Fruit fly (Drosophila melanogaster) whole organism, embryonic: ENCODE results near the gene mio.
A peak's percentile ranks its signal among the peaks of the same experiment; 100 is the strongest.

Experiments used
- B-H2 ChIP-seq: fragments of 200-800 bp; sonication (Bioruptor generic); optimal IDR thresholded peaks from 2 replicates; lab custom pipeline; 2018; ENCODE audit warnings: missing biosample characterization, mild to moderate bottlenecking, missing genetic modification characterization
- BEAF-32 ChIP-seq: fragments of 200-800 bp; sonication (Bioruptor generic); optimal IDR thresholded peaks from 3 replicates; lab custom pipeline; 2017; ENCODE audit warnings: missing biosample characterization, missing genetic modification characterization, mild to moderate bottlenecking, moderate library complexity, missing genetic modification reagents
- C15 ChIP-seq: fragments of 200-800 bp; sonication (Bioruptor generic); IDR thresholded peaks from 3 replicates; pipeline ENCODE4 v1.3.6; 2022; ENCODE audit warnings: missing biosample characterization, missing genetic modification characterization
- CG1024 ChIP-seq: fragments of 200-800 bp; sonication (Bioruptor generic); IDR thresholded peaks from 2 replicates; pipeline ENCODE4 v1.3.6; 2022; ENCODE audit warnings: missing biosample characterization, missing genetic modification characterization
- CG10366 ChIP-seq: fragments of 200-800 bp; sonication (Bioruptor generic); IDR thresholded peaks from 2 replicates; pipeline ENCODE4 v1.3.6; 2022; ENCODE audit warnings: missing biosample characterization, missing genetic modification characterization
- CG13287 ChIP-seq: fragments of 200-800 bp; sonication (Bioruptor generic); IDR thresholded peaks from 2 replicates; pipeline ENCODE4 v1.3.6; 2022; ENCODE audit warnings: missing biosample characterization, missing genetic modification characterization; ENCODE audit not compliant: partially characterized antibody
- CG14014 ChIP-seq: fragments of 200-800 bp; sonication (Bioruptor generic); IDR thresholded peaks from 2 replicates; pipeline ENCODE4 v1.3.6; 2022; ENCODE audit warnings: missing biosample characterization, missing genetic modification characterization
- CG17359 ChIP-seq: fragments of 200-800 bp; sonication (Bioruptor generic); optimal IDR thresholded peaks from 3 replicates; lab custom pipeline; 2018; ENCODE audit warnings: missing biosample characterization, mild to moderate bottlenecking, missing genetic modification characterization, moderate library complexity
- CG17361 ChIP-seq: fragments of 200-800 bp; sonication (Bioruptor generic); IDR thresholded peaks from 3 replicates; pipeline ENCODE4 v1.3.6; 2022; ENCODE audit warnings: missing biosample characterization, missing genetic modification characterization
- CG2875 ChIP-seq: fragments of 200-800 bp; sonication (Bioruptor generic); optimal IDR thresholded peaks from 2 replicates; lab custom pipeline; 2017; ENCODE audit warnings: missing biosample characterization, mild to moderate bottlenecking, missing genetic modification characterization, missing genetic modification reagents
- CG3065 ChIP-seq: fragments of 200-800 bp; sonication (Bioruptor generic); optimal IDR thresholded peaks from 2 replicates; lab custom pipeline; 2016; ENCODE audit warnings: missing biosample characterization, missing genetic modification characterization
- CG31388 ChIP-seq: fragments of 200-800 bp; sonication (Bioruptor generic); optimal IDR thresholded peaks from 2 replicates; lab custom pipeline; 2016; ENCODE audit warnings: missing biosample characterization, missing genetic modification characterization
- CG33213 ChIP-seq: fragments of 200-800 bp; sonication (Bioruptor generic); optimal IDR thresholded peaks from 3 replicates; lab custom pipeline; 2016; ENCODE audit warnings: missing biosample characterization, missing genetic modification characterization
- CG3838 ChIP-seq: fragments of 200-800 bp; sonication (Bioruptor generic); optimal IDR thresholded peaks from 3 replicates; lab custom pipeline; 2016; ENCODE audit warnings: missing biosample characterization, missing genetic modification characterization
- CG7357 ChIP-seq: fragments of 200-800 bp; sonication (Bioruptor generic); IDR thresholded peaks from 3 replicates; pipeline ENCODE4 v1.3.6; 2022; ENCODE audit warnings: missing biosample characterization, missing genetic modification characterization
- CG7963 ChIP-seq: fragments of 200-800 bp; sonication (Bioruptor generic); IDR thresholded peaks from 3 replicates; pipeline ENCODE4 v1.3.6; 2022; ENCODE audit warnings: missing biosample characterization, missing genetic modification characterization; ENCODE audit not compliant: partially characterized antibody
- Ets97D ChIP-seq: fragments of 200-800 bp; sonication (Bioruptor generic); optimal IDR thresholded peaks from 3 replicates; lab custom pipeline; 2016; ENCODE audit warnings: missing biosample characterization, missing genetic modification characterization
- Lhr ChIP-seq: fragments of 200-800 bp; sonication (Bioruptor generic); optimal IDR thresholded peaks from 3 replicates; lab custom pipeline; 2017; ENCODE audit warnings: mild to moderate bottlenecking, missing biosample characterization, missing genetic modification reagents, missing genetic modification characterization
- Meics ChIP-seq: fragments of 200-800 bp; sonication (Bioruptor generic); optimal IDR thresholded peaks from 2 replicates; lab custom pipeline; 2017; ENCODE audit warnings: missing biosample characterization, mild to moderate bottlenecking, missing genetic modification characterization
- Neu2 ChIP-seq: fragments of 200-800 bp; sonication (Bioruptor generic); optimal IDR thresholded peaks from 3 replicates; lab custom pipeline; 2016; ENCODE audit warnings: missing biosample characterization, missing genetic modification characterization, borderline replicate concordance
- Nf-YC ChIP-seq: fragments of 200-800 bp; optimal IDR thresholded peaks from 3 replicates; lab custom pipeline; 2019; ENCODE audit warnings: missing biosample characterization, mild to moderate bottlenecking, missing genetic modification characterization, moderate library complexity
- Oaz ChIP-seq: fragments of 200-800 bp; sonication (Bioruptor generic); IDR thresholded peaks from 2 replicates; pipeline ENCODE4 v1.3.6; 2022; ENCODE audit warnings: missing biosample characterization, missing genetic modification characterization
- Poxn ChIP-seq: fragments of 200-800 bp; sonication (Bioruptor generic); IDR thresholded peaks from 2 replicates; pipeline ENCODE4 v1.3.6; 2022; ENCODE audit warnings: missing biosample characterization, missing genetic modification characterization
- Ptx1 ChIP-seq: fragments of 200-800 bp; sonication (Bioruptor generic); IDR thresholded peaks from 2 replicates; pipeline ENCODE4 v1.3.6; 2022; ENCODE audit warnings: missing biosample characterization, missing genetic modification characterization
- Sin3A ChIP-seq: fragments of >200 bp; optimal IDR thresholded peaks from 2 replicates; lab custom pipeline; 2018
- Usf ChIP-seq: fragments of 200-800 bp; sonication (Bioruptor generic); optimal IDR thresholded peaks from 2 replicates; lab custom pipeline; 2017; ENCODE audit warnings: missing genotype, missing biosample characterization, missing genetic modification characterization
- Xbp1 ChIP-seq: fragments of 200-800 bp; sonication (Bioruptor generic); optimal IDR thresholded peaks from 3 replicates; lab custom pipeline; 2016; ENCODE audit warnings: missing biosample characterization, mild to moderate bottlenecking, missing genetic modification characterization
- az2 ChIP-seq: fragments of 200-800 bp; sonication (Bioruptor generic); optimal IDR thresholded peaks from 3 replicates; lab custom pipeline; 2016; ENCODE audit warnings: missing biosample characterization, missing genetic modification characterization
- bbx ChIP-seq: fragments of 200-800 bp; sonication (Bioruptor generic); IDR thresholded peaks from 2 replicates; pipeline ENCODE4 v1.3.6; 2022; ENCODE audit warnings: missing biosample characterization, missing genetic modification characterization; ENCODE audit not compliant: partially characterized antibody
- cas ChIP-seq: fragments of 200-800 bp; sonication (Bioruptor generic); IDR thresholded peaks from 2 replicates; pipeline ENCODE4 v1.3.6; 2022; ENCODE audit warnings: missing biosample characterization, missing genetic modification characterization
- danr ChIP-seq: fragments of 200-800 bp; sonication (Bioruptor generic); IDR thresholded peaks from 2 replicates; pipeline ENCODE4 v1.3.6; 2022; ENCODE audit warnings: missing biosample characterization, missing genetic modification characterization
- disco-r ChIP-seq: fragments of 200-800 bp; sonication (Bioruptor generic); optimal IDR thresholded peaks from 2 replicates; lab custom pipeline; 2016; ENCODE audit warnings: missing biosample characterization, missing genetic modification characterization
- emc ChIP-seq: fragments of 200-800 bp; sonication (Bioruptor generic); optimal IDR thresholded peaks from 2 replicates; lab custom pipeline; 2016; ENCODE audit warnings: missing biosample characterization, missing genetic modification characterization
- eve ChIP-seq, 2 experiments: fragments of >200 bp; optimal IDR thresholded peaks; 2 replicates each; lab custom pipeline; 2017; ENCODE audit warnings: missing biosample characterization in 2 of 2, missing genetic modification characterization in 2 of 2
- fd64A ChIP-seq: fragments of 200-800 bp; sonication (Bioruptor generic); optimal IDR thresholded peaks from 3 replicates; lab custom pipeline; 2018; ENCODE audit warnings: missing biosample characterization, mild to moderate bottlenecking, missing genetic modification characterization
- fru ChIP-seq: fragments of >200 bp; optimal IDR thresholded peaks from 2 replicates; lab custom pipeline; 2017
- ftz-f1 ChIP-seq: fragments of 200-800 bp; sonication (Bioruptor generic); optimal IDR thresholded peaks from 2 replicates; lab custom pipeline; 2016; ENCODE audit warnings: missing biosample characterization, missing genetic modification characterization
- gcm ChIP-seq: fragments of 200-800 bp; sonication (Bioruptor generic); optimal IDR thresholded peaks from 2 replicates; lab custom pipeline; 2019; ENCODE audit warnings: missing biosample characterization, mild to moderate bottlenecking, missing genetic modification characterization, moderate library complexity
- ham ChIP-seq: fragments of 200-800 bp; sonication (Bioruptor generic); IDR thresholded peaks from 2 replicates; pipeline ENCODE4 v1.3.6; 2022; ENCODE audit warnings: missing biosample characterization, missing genetic modification characterization
- her ChIP-seq: fragments of 200-800 bp; sonication (Bioruptor generic); optimal IDR thresholded peaks from 2 replicates; lab custom pipeline; 2016; ENCODE audit warnings: missing biosample characterization, missing genetic modification characterization
- lbe ChIP-seq: fragments of 200-800 bp; sonication (Bioruptor generic); optimal IDR thresholded peaks from 2 replicates; lab custom pipeline; 2016; ENCODE audit warnings: missing biosample characterization, mild to moderate bottlenecking, missing genetic modification characterization
- nmo ChIP-seq: fragments of 200-800 bp; sonication (Bioruptor generic); optimal IDR thresholded peaks from 2 replicates; lab custom pipeline; 2018; ENCODE audit warnings: missing biosample characterization, mild to moderate bottlenecking, missing genetic modification characterization, moderate library complexity
- sc ChIP-seq, 3 experiments: fragments of >200 bp in 2 of 3; fragments of 200-800 bp in 1 of 3; sonication (Bioruptor generic) in 1 of 3; optimal IDR thresholded peaks; 2 replicates in 2 of 3; 3 replicates in 1 of 3; lab custom pipeline; 2017; ENCODE audit warnings: mild to moderate bottlenecking in 1 of 3, missing biosample characterization in 1 of 3, missing genetic modification characterization in 1 of 3, missing genetic modification reagents in 1 of 3
- schlank ChIP-seq: fragments of 200-800 bp; sonication (Bioruptor generic); optimal IDR thresholded peaks from 2 replicates; lab custom pipeline; 2018; ENCODE audit warnings: missing biosample characterization, mild to moderate bottlenecking, missing genetic modification characterization
- sim ChIP-seq: fragments of 200-800 bp; sonication (Bioruptor generic); IDR thresholded peaks from 2 replicates; pipeline ENCODE4 v1.3.6; 2022; ENCODE audit warnings: missing biosample characterization, missing genetic modification characterization
- slou ChIP-seq: fragments of 200-800 bp; sonication (Bioruptor generic); optimal IDR thresholded peaks from 3 replicates; lab custom pipeline; 2016; ENCODE audit warnings: missing biosample characterization, missing genetic modification characterization
- ttk ChIP-seq: fragments of 200-800 bp; sonication (Bioruptor generic); IDR thresholded peaks from 2 replicates; pipeline ENCODE4 v2.1.2; 2022; ENCODE audit warnings: missing biosample characterization, missing genetic modification characterization
- vfl ChIP-seq: fragments of 200-800 bp; sonication (Bioruptor generic); optimal IDR thresholded peaks from 2 replicates; lab custom pipeline; 2016; ENCODE audit warnings: missing biosample characterization, missing genetic modification characterization
- vvl ChIP-seq: fragments of 200-800 bp; sonication (Bioruptor generic); IDR thresholded peaks from 2 replicates; pipeline ENCODE4 v1.3.6; 2022; ENCODE audit warnings: missing biosample characterization, missing genetic modification characterization
- wek ChIP-seq: fragments of 200-800 bp; sonication (Bioruptor generic); optimal IDR thresholded peaks from 3 replicates; lab custom pipeline; 2018; ENCODE audit warnings: missing biosample characterization, mild to moderate bottlenecking, missing genetic modification characterization, moderate library complexity
- zfh1 ChIP-seq: fragments of 200-800 bp; sonication (Bioruptor generic); IDR thresholded peaks from 3 replicates; pipeline ENCODE4 v1.3.6; 2022; ENCODE audit warnings: missing biosample characterization, missing genetic modification characterization

mio gene

DNA sequence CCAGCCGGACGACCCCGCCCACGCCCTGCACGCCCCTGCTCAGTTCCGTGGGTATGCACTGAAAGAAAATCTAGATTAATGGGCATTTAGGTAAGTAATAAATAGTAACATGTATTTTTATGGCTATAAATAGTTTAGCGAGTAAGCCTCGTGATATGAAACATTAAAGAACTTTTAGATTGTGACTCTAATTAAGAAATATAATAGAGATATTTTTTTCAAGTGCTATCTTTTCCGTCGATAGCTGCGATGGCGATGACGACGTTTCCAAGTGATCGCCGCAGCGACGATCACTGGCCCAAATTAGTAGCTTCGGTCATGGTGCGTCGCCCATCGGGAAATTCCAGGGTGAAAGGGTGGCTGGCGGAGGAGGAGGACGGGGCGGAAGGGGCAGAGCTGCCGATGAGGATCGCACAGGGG, 37.0 kb upstream of the mio start (continued):
- TF ChIP-seq Ets97D (GFP tag; lab: Kevin White, UChicago): peak; percentile 62
- TF ChIP-seq CG3838 (GFP tag; lab: Kevin White, UChicago): peak; percentile 73
- peak; percentile 96 for TF ChIP-seq CG17359 (tag; lab: Kevin White, UChicago)
- TF ChIP-seq CG7963 (GFP tag; lab: Robert Waterston, UW): no peak
- TF ChIP-seq vvl (GFP tag; lab: Robert Waterston, UW): peak; percentile 96
- peak; percentile 81 for TF ChIP-seq CG17361 (GFP tag; lab: Robert Waterston, UW)
- TF ChIP-seq sim (GFP tag; lab: Robert Waterston, UW): peak; percentile 76
- TF ChIP-seq bbx (GFP tag; lab: Robert Waterston, UW): no peak
- TF ChIP-seq Ptx1: peak; percentile 92
- peak; percentile 63 for TF ChIP-seq vfl (GFP tag; lab: Kevin White, UChicago)
- no peak for TF ChIP-seq B-H2 (GFP tag; lab: Kevin White, UChicago)
- TF ChIP-seq ham: peak; percentile 60; the same call in 1 of the 2 replicates
- peak; percentile 93 for TF ChIP-seq zfh1
- no peak for TF ChIP-seq BEAF-32 (GFP tag; lab: Kevin White, UChicago)
- peak; percentile 47 for TF ChIP-seq Usf (GFP tag; lab: Kevin White, UChicago)
- TF ChIP-seq ftz-f1 (GFP tag; lab: Kevin White, UChicago): peak; percentile 10
- TF ChIP-seq CG14014 (GFP tag; lab: Robert Waterston, UW): peak; percentile 87
- no peak for TF ChIP-seq Sin3A (lab: Kevin White, UChicago)
- peak; percentile 69 for TF ChIP-seq CG3065 (GFP tag; lab: Kevin White, UChicago)
- TF ChIP-seq Poxn (GFP tag; lab: Robert Waterston, UW): 0 out of 2 replicates have a peak, but pooled peaks have one; percentile 7
- peak; percentile 51 for TF ChIP-seq slou (GFP tag; lab: Kevin White, UChicago)
- no peak for TF ChIP-seq eve (GFP tag; optimal IDR thresholded peaks at IDR 0.05; lab: Kevin White, UChicago)
- TF ChIP-seq lbe: peak; percentile 49
- no peak for TF ChIP-seq fru
- peak; percentile 34 for TF ChIP-seq disco-r (GFP tag; lab: Kevin White, UChicago)
- peak; percentile 68 for TF ChIP-seq Oaz (GFP tag; lab: Robert Waterston, UW)
- TF ChIP-seq Lhr (GFP tag; lab: Kevin White, UChicago): peak; percentile 83
- TF ChIP-seq her: peak; percentile 54
- TF ChIP-seq C15: 0 out of 3 replicates have a peak, but pooled peaks have one; percentile 59
- peak; percentile 93 for TF ChIP-seq gcm (GFP tag; lab: Kevin White, UChicago)
- TF ChIP-seq CG31388: peak; percentile 70
- peak; percentile 91 for TF ChIP-seq CG2875
- peak; percentile 42 for TF ChIP-seq schlank (tag; lab: Kevin White, UChicago)
- peak; percentile 17 for TF ChIP-seq emc (GFP tag; lab: Kevin White, UChicago)
- peak; percentile 63 for TF ChIP-seq CG33213 (GFP tag; lab: Kevin White, UChicago)
- peak; percentile 82 for TF ChIP-seq CG1024 (GFP tag; lab: Robert Waterston, UW)
- TF ChIP-seq Nf-YC (tag; lab: Kevin White, UChicago): peak; percentile 64
- peak; percentile 82 for TF ChIP-seq fd64A
- TF ChIP-seq sc (optimal IDR thresholded peaks at IDR 0.05; lab: Kevin White, UChicago): no peak
- peak; percentile 82 for TF ChIP-seq sc (GFP tag; optimal IDR thresholded peaks at IDR 0.05; lab: Kevin White, UChicago)
- peak; percentile 70 for TF ChIP-seq danr
- TF ChIP-seq Xbp1 (GFP tag; lab: Kevin White, UChicago): peak; percentile 90
- peak; percentile 79 for TF ChIP-seq Meics (GFP tag; lab: Kevin White, UChicago)
- TF ChIP-seq wek (GFP tag; lab: Kevin White, UChicago): peak; percentile 66
- peak; percentile 90 for TF ChIP-seq az2 (GFP tag; lab: Kevin White, UChicago)
- TF ChIP-seq Neu2 (GFP tag; lab: Kevin White, UChicago): no peak
- TF ChIP-seq CG13287 (GFP tag; lab: Robert Waterston, UW): no peak
- peak; percentile 87 for TF ChIP-seq CG10366 (GFP tag; lab: Robert Waterston, UW)
- peak; percentile 37; the same call in 1 of the 2 replicates for TF ChIP-seq cas (GFP tag; lab: Robert Waterston, UW)
- TF ChIP-seq nmo (GFP tag; lab: Kevin White, UChicago): peak; percentile 94
- TF ChIP-seq ttk (GFP tag; lab: Robert Waterston, UW): peak; percentile 91
- TF ChIP-seq CG7357 (GFP tag; lab: Robert Waterston, UW): peak; percentile 72; the same call in 2 of the 3 replicates
